Fruit fly (Drosophila melanogaster): ENCODE measurements around the gene Task6.

Gene Task6

dm6 chr3R:13645874-13646370 lies 28.4 kb downstream of the Task6 start, which contains the start of gene sqd (continued):
- TF ChIP-seq CG1233 (GFP tag; optimal IDR thresholded peaks at IDR 0.05) (peak; percentile 48), lmd (GFP tag; IDR thresholded peaks at IDR 0.05) (no peak; the same call in 1 of the 2 replicates), Dad (GFP tag; optimal IDR thresholded peaks at IDR 0.05) (peak; percentile 2), CG3847 (GFP tag; IDR thresholded peaks at IDR 0.05) (peak; percentile 72), CG5245 (GFP tag; optimal IDR thresholded peaks at IDR 0.05) (no peak), Nf-YC (tag; optimal IDR thresholded peaks at IDR 0.05) (no peak), YL-1 (GFP tag; optimal IDR thresholded peaks at IDR 0.05) (peak; percentile 74), HmgZ (tag; optimal IDR thresholded peaks at IDR 0.05) (peak; percentile 37), CG12104 (GFP tag; optimal IDR thresholded peaks at IDR 0.05) (no peak), danr (GFP tag; IDR thresholded peaks at IDR 0.05) (no peak), CG4328 (GFP tag; optimal IDR thresholded peaks at IDR 0.05) (peak; percentile 38), Side (GFP tag; optimal IDR thresholded peaks at IDR 0.05) (peak; percentile 17), CG17328 (GFP tag; IDR thresholded peaks at IDR 0.05) (peak; percentile 40; the same call in 1 of the 2 replicates), CG12769 (tag; optimal IDR thresholded peaks at IDR 0.05) (no peak), scrt (GFP tag; optimal IDR thresholded peaks at IDR 0.05) (peak; percentile 54), CG10267 (tag; optimal IDR thresholded peaks at IDR 0.05) (peak; percentile 29), Gsc (GFP tag; IDR thresholded peaks at IDR 0.05) (no peak), NC2β (GFP tag; optimal IDR thresholded peaks at IDR 0.05) (peak; percentile 69), Dfd (GFP tag; optimal IDR thresholded peaks at IDR 0.05) (no peak), CG6254 (GFP tag; optimal IDR thresholded peaks at IDR 0.05) (peak; percentile 23)

- TF ChIP-seq br (optimal IDR thresholded peaks at IDR 0.05) (no peak), CG15479 (GFP tag; optimal IDR thresholded peaks at IDR 0.05) (peak; percentile 8), BtbVII (GFP tag; optimal IDR thresholded peaks at IDR 0.05) (peak; percentile 47), CG12391 (tag; optimal IDR thresholded peaks at IDR 0.05) (peak; percentile 42), ttk (GFP tag; IDR thresholded peaks at IDR 0.05) (no peak), gcm2 (GFP tag; optimal IDR thresholded peaks at IDR 0.05) (no peak), CG2202 (tag; optimal IDR thresholded peaks at IDR 0.05) (no peak), CG11696 (GFP tag; IDR thresholded peaks at IDR 0.05) (peak; percentile 20), pros (GFP tag; optimal IDR thresholded peaks at IDR 0.05) (peak; percentile 35), D19A (tag; optimal IDR thresholded peaks at IDR 0.05) (peak; percentile 25), wdn (GFP tag; IDR thresholded peaks at IDR 0.05) (peak; percentile 49), E2f2 (GFP tag; IDR thresholded peaks at IDR 0.05) (peak; percentile 33; the same call in 1 of the 2 replicates), Blimp-1 (GFP tag; optimal IDR thresholded peaks at IDR 0.05) (no peak), Vsx1 (GFP tag; optimal IDR thresholded peaks at IDR 0.05) (peak; percentile 7), YL-1 (GFP tag; optimal IDR thresholded peaks at IDR 0.05) (peak; percentile 83), sug (tag; optimal IDR thresholded peaks at IDR 0.05) (peak; percentile 41), ATbp (GFP tag; optimal IDR thresholded peaks at IDR 0.05) (no peak), Drgx (GFP tag; IDR thresholded peaks at IDR 0.05) (peak; percentile 55), insv (GFP tag; optimal IDR thresholded peaks at IDR 0.05) (peak in 1 of 2 experiments; percentile 33), CG34224 (GFP tag; IDR thresholded peaks at IDR 0.05; ENCODE audit: partially characterized antibody) (peak; percentile 52; the same call in 2 of the 3 replicates), CG1233 (GFP tag; optimal IDR thresholded peaks at IDR 0.05) (peak; percentile 10), eve (GFP tag; optimal IDR thresholded peaks at IDR 0.05) (peak in 1 of 2 experiments; percentile 13), esg (GFP tag; conservative IDR thresholded peaks at IDR 0.05) (peak; percentile 6; the same call in 1 of the 2 replicates), CG15011 (GFP tag; optimal IDR thresholded peaks at IDR 0.05) (peak; percentile 8), ci (GFP tag; IDR thresholded peaks at IDR 0.05) (peak; percentile 70; the same call in 2 of the 3 replicates), CHES-1-like (GFP tag; optimal IDR thresholded peaks at IDR 0.05) (peak; percentile 40), ems (GFP tag; optimal IDR thresholded peaks at IDR 0.05) (peak; percentile 39), CG7556 (GFP tag; optimal IDR thresholded peaks at IDR 0.05) (peak; percentile 34), phol (tag; optimal IDR thresholded peaks at IDR 0.05) (peak; percentile 90), C15 (GFP tag; IDR thresholded peaks at IDR 0.05) (0 out of 3 replicates have a peak, but pooled peaks have one; percentile 25)
These were observed 29.3 kb downstream of the Task6 start for dm6 chr3R:13644778-13645660.
